Worm (Caenorhabditis elegans): ENCODE measurements around the gene F55C9.14.

F55C9.14 gene

DNA sequence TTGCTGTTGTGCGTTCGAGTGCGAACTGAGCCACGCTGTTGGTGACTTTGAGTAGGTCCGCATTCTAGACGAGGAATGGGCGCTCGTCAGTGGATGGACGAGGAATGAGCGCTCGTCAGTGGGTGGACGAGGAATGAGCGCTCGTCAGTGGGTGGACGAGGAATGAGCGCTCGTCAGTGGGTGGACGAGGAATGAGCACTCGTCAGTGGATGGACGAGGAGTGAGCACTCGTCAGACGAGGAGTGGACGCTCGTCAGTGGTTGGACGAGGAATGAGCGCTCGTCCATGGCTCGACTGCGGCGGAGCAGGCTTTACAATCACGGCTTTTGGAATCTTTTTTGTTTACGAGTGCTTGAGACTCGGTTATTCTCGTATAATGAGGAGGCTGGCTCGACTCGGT is 20.9 kb upstream of the F55C9.14 start:
- peak; percentile 81 for TF ChIP-seq set-16 (GFP tag; IDR thresholded peaks at IDR 0.05)
- TF ChIP-seq nhr-48 (tag; optimal IDR thresholded peaks at IDR 0.05), result no peak

- no peak for TF ChIP-seq mdl-1 (tag; optimal IDR thresholded peaks at IDR 0.05)
- no peak for TF ChIP-seq tra-1 (GFP tag; IDR thresholded peaks at IDR 0.05)
- no peak for TF ChIP-seq ceh-28 (tag; optimal IDR thresholded peaks at IDR 0.05)
- TF ChIP-seq lin-29 (GFP tag; IDR thresholded peaks at IDR 0.05), result no peak
- no peak for TF ChIP-seq unc-130 (GFP tag; optimal IDR thresholded peaks at IDR 0.05)
- TF ChIP-seq ces-1 (GFP tag; optimal IDR thresholded peaks at IDR 0.05), result no peak
- no peak for TF ChIP-seq nhr-11 (tag; optimal IDR thresholded peaks at IDR 0.05)
- TF ChIP-seq ceh-62 (tag; optimal IDR thresholded peaks at IDR 0.05), result no peak
- TF ChIP-seq aha-1 (tag), result no peak
Observed at ce11 chrV:19279888-19280287, 19.5 kb upstream of the F55C9.14 start, which contains the start of gene F21D9.8. TSS of gene F21D9.8 (minus strand) at chrV:19279988.

- TF ChIP-seq aha-1 (tag) (peak; percentile 75), ZK546.5 (tag; optimal IDR thresholded peaks at IDR 0.05) (no peak), R02D3.7 (tag; optimal IDR thresholded peaks at IDR 0.05) (no peak)
Observed at ce11 chrV:19282314-19282713, 17.0 kb upstream of the F55C9.14 start, which contains the start of gene fbxb-117. TSS of gene fbxb-117 (plus strand) at chrV:19282614.

DNA sequence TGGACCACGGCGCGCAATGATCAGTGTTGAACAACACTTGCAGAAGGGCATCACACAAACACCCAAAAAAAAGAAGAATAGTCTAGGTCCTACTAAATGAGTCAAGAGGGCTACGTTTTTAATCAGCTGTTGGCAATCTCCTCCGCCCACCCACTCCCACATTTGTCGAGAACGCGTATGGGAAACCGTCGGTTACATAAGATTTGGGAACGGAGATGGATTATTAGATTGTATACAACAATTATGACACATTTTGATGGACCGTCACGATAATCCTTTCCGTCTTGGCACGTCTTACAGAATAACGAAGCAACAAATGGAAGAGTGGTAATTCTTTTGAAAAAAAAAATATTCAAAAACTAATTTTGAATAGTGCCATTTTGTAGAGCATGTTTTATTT is 13.4 kb upstream of the F55C9.14 start:
- TF ChIP-seq unc-62 (GFP tag; optimal IDR thresholded peaks at IDR 0.05 in 1 of 2) (peak in 1 of 2 experiments; percentile 21), unc-62 (tag; optimal IDR thresholded peaks at IDR 0.05) (no peak), Y75B8A.6 (GFP tag; IDR thresholded peaks at IDR 0.05) (no peak)

DNA sequence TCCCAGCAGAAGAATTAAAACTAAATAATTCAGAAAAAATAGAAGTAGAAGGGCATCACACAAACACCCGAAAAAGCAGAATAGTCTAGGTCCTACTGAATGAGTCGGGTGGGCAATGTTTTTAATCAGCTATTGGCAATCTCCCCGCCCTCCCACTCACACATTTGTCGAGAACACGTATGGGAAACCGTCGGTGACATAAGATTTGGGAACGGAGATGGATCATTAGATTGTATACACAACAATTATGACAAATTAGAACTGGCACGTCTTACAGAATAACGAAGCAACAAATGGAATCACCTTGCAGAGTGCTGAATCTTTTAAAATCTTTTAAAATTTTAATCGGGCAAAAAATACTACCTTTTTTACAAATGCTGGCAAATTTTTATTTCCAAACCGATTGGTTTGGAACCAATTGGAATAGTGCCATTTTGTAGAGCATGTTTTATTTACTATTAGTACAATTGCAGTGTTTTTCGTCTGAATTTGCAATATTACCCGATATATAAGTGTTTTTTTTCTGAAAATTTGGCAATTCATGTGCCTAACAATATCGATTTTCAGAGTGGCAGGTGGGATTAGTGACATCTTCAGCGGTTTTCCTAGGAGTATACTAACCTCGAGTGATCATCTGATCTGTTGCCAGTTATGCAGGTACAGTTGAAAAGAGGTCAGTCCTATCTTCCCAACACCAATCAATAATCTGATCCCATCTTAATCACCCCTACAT is 11.1 kb upstream of the F55C9.14 start, which contains the start of the genes F55C9.3 and fbxb-57:
TSS of gene F55C9.3 (minus strand) at position 101 of the 733 bp plus-strand sequence.
TSS of gene fbxb-57 (plus strand) at position 683 of the 733 bp plus-strand sequence.
- TF ChIP-seq lin-1 (GFP tag; IDR thresholded peaks at IDR 0.05) (no peak), unc-62 (GFP tag; optimal IDR thresholded peaks at IDR 0.05 in 1 of 2) (peak in 1 of 2 experiments; percentile 71), unc-62 (tag; optimal IDR thresholded peaks at IDR 0.05) (no peak), spr-3 (GFP tag; optimal IDR thresholded peaks at IDR 0.05) (no peak), ceh-20 (GFP tag; IDR thresholded peaks at IDR 0.05) (no peak), nhr-76 (tag; optimal IDR thresholded peaks at IDR 0.05) (no peak)

DNA sequence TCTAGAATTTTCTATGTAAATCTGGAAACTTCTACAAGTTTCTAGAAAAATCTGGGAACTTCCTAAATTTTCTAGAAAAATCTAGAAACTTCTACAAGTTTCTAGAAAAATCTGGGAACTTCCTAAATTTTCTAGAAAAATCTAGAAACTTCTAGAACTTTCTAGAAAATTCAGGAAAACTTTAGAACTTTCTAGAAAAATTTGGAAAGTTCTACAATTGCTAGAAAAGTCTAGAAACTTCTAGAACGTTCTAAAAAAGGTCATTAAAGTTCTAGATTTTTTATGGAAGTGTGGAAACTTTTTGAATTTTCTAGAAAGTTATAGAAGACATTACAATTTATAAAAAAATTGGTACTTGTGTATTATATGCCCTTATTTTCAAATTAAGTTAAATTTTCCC is 6.3 kb upstream of the F55C9.14 start, which contains the start of gene F55C9.5:
TSS of gene F55C9.5 (minus strand) at position 101 of the 400 bp plus-strand sequence.
- TF ChIP-seq mep-1 (tag; optimal IDR thresholded peaks at IDR 0.05), result no peak

ce11 chrV:19296723-19297122 is 2.6 kb upstream of the F55C9.14 start, which contains the start of gene F55C9.6:
TSS of gene F55C9.6 (minus strand) at chrV:19296823.
- no peak for TF ChIP-seq fos-1 (tag; optimal IDR thresholded peaks at IDR 0.05)

ce11 chrV:19297510-19297909 is 1.9 kb upstream of the F55C9.14 start, which contains the start of gene fbxb-60:
TSS of gene fbxb-60 (plus strand) at chrV:19297810.
- no peak for TF ChIP-seq ctbp-1 (GFP tag; IDR thresholded peaks at IDR 0.05)
- no peak for TF ChIP-seq nhr-10 (tag; optimal IDR thresholded peaks at IDR 0.05)
- TF ChIP-seq ceh-62 (tag; optimal IDR thresholded peaks at IDR 0.05), result no peak
- TF ChIP-seq aha-1 (tag), result peak; percentile 76
- TF ChIP-seq mxl-2 (GFP tag; conservative IDR thresholded peaks at IDR 0.05), result no peak
- no peak for TF ChIP-seq nhr-25 (tag; optimal IDR thresholded peaks at IDR 0.05; ENCODE audit: borderline replicate concordance, insufficient read depth)
- no peak for TF ChIP-seq hmg-1.1 (GFP tag; IDR thresholded peaks at IDR 0.05)
- peak; percentile 9 for TF ChIP-seq ceh-28 (tag; optimal IDR thresholded peaks at IDR 0.05)
- TF ChIP-seq tag-97 (GFP tag; IDR thresholded peaks at IDR 0.05), result no peak
- TF ChIP-seq ceh-44 (GFP tag; IDR thresholded peaks at IDR 0.05), result no peak
- TF ChIP-seq nhr-48 (tag; optimal IDR thresholded peaks at IDR 0.05), result no peak
- no peak for TF ChIP-seq hlh-30 (tag; optimal IDR thresholded peaks at IDR 0.05; ENCODE audit: insufficient read depth)
- no peak for TF ChIP-seq lsy-2 (tag; optimal IDR thresholded peaks at IDR 0.05)
- TF ChIP-seq gei-8 (GFP tag; optimal IDR thresholded peaks at IDR 0.05), result no peak
- TF ChIP-seq madf-5 (GFP tag; IDR thresholded peaks at IDR 0.05), result no peak
- TF ChIP-seq set-16 (GFP tag; IDR thresholded peaks at IDR 0.05), result no peak

All from whole organism, L4 larva.